Fruit fly (Drosophila melanogaster): Measurements from ENCODE around the gene CG5645.

Gene CG5645

DNA sequence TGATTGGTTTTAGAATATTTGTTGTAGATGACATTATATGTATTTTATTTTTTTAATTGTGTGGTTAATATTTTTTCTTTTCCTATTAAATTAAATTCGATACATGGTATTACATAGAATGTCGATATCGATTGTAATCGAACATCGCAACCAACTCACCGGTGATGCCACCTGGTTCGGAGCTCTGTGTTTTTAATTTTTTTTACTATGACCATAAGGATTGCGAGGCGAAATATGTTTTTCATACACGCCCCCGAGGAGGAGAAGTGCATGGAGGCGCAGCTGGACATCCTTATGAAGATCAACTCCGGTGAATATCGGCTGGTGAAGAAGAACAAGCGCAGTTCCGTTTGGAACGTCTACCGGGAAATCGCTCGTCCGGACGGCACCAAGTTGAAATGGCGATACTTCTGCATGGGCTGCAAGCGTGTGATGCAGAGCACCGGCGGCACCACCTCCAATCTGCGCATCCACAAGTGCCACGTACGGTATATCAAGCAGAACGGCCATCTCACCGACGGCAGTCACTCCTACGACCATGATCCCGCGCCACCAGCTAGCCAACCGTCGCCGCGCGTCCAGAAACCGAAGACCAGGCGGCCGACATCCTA lies 16.5 kb downstream of the CG5645 start, which contains the start of gene CG11560:
TSS of gene CG11560 (plus strand) at position 145 of the 611 bp plus-strand sequence.
- TF ChIP-seq stwl (tag; optimal IDR thresholded peaks at IDR 0.05) (peak; percentile 82), sna (GFP tag; IDR thresholded peaks at IDR 0.05; ENCODE audit: partially characterized antibody) (peak; percentile 55; the same call in 1 of the 2 replicates), E2f2 (GFP tag; IDR thresholded peaks at IDR 0.05) (peak; percentile 75), mam (GFP tag; optimal IDR thresholded peaks at IDR 0.05) (no peak), amos (GFP tag; IDR thresholded peaks at IDR 0.05; ENCODE audit: partially characterized antibody) (peak; percentile 76), Dll (GFP tag; IDR thresholded peaks at IDR 0.05; ENCODE audit: partially characterized antibody) (peak; percentile 80), Dref (GFP tag; IDR thresholded peaks at IDR 0.05) (peak; percentile 85), CG6791 (GFP tag; IDR thresholded peaks at IDR 0.05; ENCODE audit: partially characterized antibody) (peak; percentile 55; the same call in 2 of the 3 replicates), CG34224 (GFP tag; IDR thresholded peaks at IDR 0.05; ENCODE audit: partially characterized antibody) (peak; percentile 67), Dp (GFP tag; optimal IDR thresholded peaks at IDR 0.05) (peak; percentile 68), wdn (GFP tag; IDR thresholded peaks at IDR 0.05) (no peak), CG3281 (GFP tag; optimal IDR thresholded peaks at IDR 0.05) (no peak), Optix (GFP tag; IDR thresholded peaks at IDR 0.05) (no peak), Med (GFP tag) (peak; percentile 76), mirr (GFP tag; optimal IDR thresholded peaks at IDR 0.05) (no peak), CG13287 (GFP tag; IDR thresholded peaks at IDR 0.05; ENCODE audit: partially characterized antibody) (peak; percentile 82), tna (GFP tag; IDR thresholded peaks at IDR 0.05; ENCODE audit: partially characterized antibody) (0 out of 2 replicates have a peak, but pooled peaks have one; percentile 25), Scr (GFP tag; IDR thresholded peaks at IDR 0.05; ENCODE audit: partially characterized antibody) (peak; percentile 73), CG4617 (GFP tag; optimal IDR thresholded peaks at IDR 0.05; ENCODE audit: borderline replicate concordance) (peak; percentile 24), trem (tag; optimal IDR thresholded peaks at IDR 0.05) (peak; percentile 31), CG10267 (tag; optimal IDR thresholded peaks at IDR 0.05) (peak; percentile 35), HLH4C (GFP tag; IDR thresholded peaks at IDR 0.05; ENCODE audit: partially characterized antibody) (peak; percentile 78), CG2129 (GFP tag; IDR thresholded peaks at IDR 0.05; ENCODE audit: partially characterized antibody) (peak; percentile 42), CG16813 (GFP tag; IDR thresholded peaks at IDR 0.05; ENCODE audit: partially characterized antibody) (peak; percentile 62; the same call in 2 of the 3 replicates), CG16815 (GFP tag; optimal IDR thresholded peaks at IDR 0.05) (no peak), pzg (GFP tag; optimal IDR thresholded peaks at IDR 0.05) (peak; percentile 56), bbx (GFP tag; IDR thresholded peaks at IDR 0.05; ENCODE audit: partially characterized antibody) (peak; percentile 66), HHEX (GFP tag; optimal IDR thresholded peaks at IDR 0.05) (no peak), HmgZ (tag; optimal IDR thresholded peaks at IDR 0.05) (peak; percentile 16), CG14710 (tag; optimal IDR thresholded peaks at IDR 0.05) (peak; percentile 19), Doc3 (GFP tag; IDR thresholded peaks at IDR 0.05; ENCODE audit: partially characterized antibody) (peak; percentile 59), CG2116 (GFP tag; optimal IDR thresholded peaks at IDR 0.05) (peak; percentile 61), knrl (GFP tag; IDR thresholded peaks at IDR 0.05; ENCODE audit: partially characterized antibody) (peak; percentile 42; the same call in 2 of the 3 replicates), CG17829 (tag; optimal IDR thresholded peaks at IDR 0.05) (peak; percentile 2), trh (GFP tag; optimal IDR thresholded peaks at IDR 0.05) (no peak), zen2 (GFP tag; IDR thresholded peaks at IDR 0.05; ENCODE audit: partially characterized antibody) (peak; percentile 28; the same call in 1 of the 3 replicates), NK7.1 (GFP tag; optimal IDR thresholded peaks at IDR 0.05) (no peak), MESR4 (GFP tag; optimal IDR thresholded peaks at IDR 0.05) (peak; percentile 72), unc-4 (GFP tag; IDR thresholded peaks at IDR 0.05; ENCODE audit: partially characterized antibody) (peak; percentile 73), Oaz (GFP tag; IDR thresholded peaks at IDR 0.05) (no peak), inv (GFP tag; IDR thresholded peaks at IDR 0.05; ENCODE audit: partially characterized antibody) (peak; percentile 50; the same call in 1 of the 2 replicates), phol (tag; optimal IDR thresholded peaks at IDR 0.05) (peak; percentile 43), E2f1 (GFP tag; IDR thresholded peaks at IDR 0.05) (no peak), CG7357 (GFP tag; IDR thresholded peaks at IDR 0.05) (0 out of 3 replicates have a peak, but pooled peaks have one; percentile 36), sqz (GFP tag; optimal IDR thresholded peaks at IDR 0.05) (peak; percentile 60), vnd (GFP tag; IDR thresholded peaks at IDR 0.05; ENCODE audit: partially characterized antibody) (peak; percentile 69)
